Fruit fly (Drosophila melanogaster) whole organism, embryonic: ENCODE data around the gene SuUR.

Experiments
- Bgb ChIP-seq: fragments of 200-800 bp; sonication (Bioruptor generic); IDR thresholded peaks from 2 replicates; pipeline ENCODE4 v1.3.6; 2022; ENCODE audit warnings: missing biosample characterization, missing genetic modification characterization; ENCODE audit not compliant: partially characterized antibody
- CG10543 ChIP-seq: fragments of 200-800 bp; sonication (Bioruptor generic); optimal IDR thresholded peaks from 3 replicates; lab custom pipeline; 2017; ENCODE audit warnings: missing biosample characterization, mild to moderate bottlenecking, missing genetic modification characterization, moderate library complexity
- CG11093 ChIP-seq: fragments of 200-800 bp; sonication (Bioruptor generic); IDR thresholded peaks from 3 replicates; pipeline ENCODE4 v1.3.6; 2022; ENCODE audit warnings: missing biosample characterization, missing genetic modification characterization
- CG12219 ChIP-seq: fragments of 200-800 bp; sonication (Bioruptor generic); optimal IDR thresholded peaks from 3 replicates; lab custom pipeline; 2018; ENCODE audit warnings: missing biosample characterization, mild to moderate bottlenecking, missing genetic modification characterization
- CG1233 ChIP-seq: fragments of 200-800 bp; sonication (Bioruptor generic); optimal IDR thresholded peaks from 4 replicates; lab custom pipeline; 2018; ENCODE audit warnings: missing biosample characterization, mild to moderate bottlenecking, missing genetic modification characterization
- CG15514 ChIP-seq: fragments of 200-800 bp; sonication (Bioruptor generic); optimal IDR thresholded peaks from 3 replicates; lab custom pipeline; 2017; ENCODE audit warnings: missing biosample characterization, missing genetic modification characterization, mild to moderate bottlenecking, moderate library complexity, missing genetic modification reagents
- CG1602 ChIP-seq: fragments of 200-800 bp; sonication (Bioruptor generic); optimal IDR thresholded peaks from 3 replicates; lab custom pipeline; 2016; ENCODE audit warnings: missing biosample characterization, missing genetic modification characterization
- CG2678 ChIP-seq: fragments of 200-800 bp; sonication (Bioruptor generic); optimal IDR thresholded peaks from 3 replicates; lab custom pipeline; 2019; ENCODE audit warnings: missing biosample characterization, mild to moderate bottlenecking, missing genetic modification characterization, moderate library complexity
- CG3163 ChIP-seq: fragments of 200-800 bp; sonication (Bioruptor generic); optimal IDR thresholded peaks from 3 replicates; lab custom pipeline; 2016; ENCODE audit warnings: missing biosample characterization, missing genetic modification characterization
- CG34224 ChIP-seq: fragments of 200-800 bp; sonication (Bioruptor generic); IDR thresholded peaks from 3 replicates; pipeline ENCODE4 v1.3.6; 2022; ENCODE audit warnings: missing biosample characterization, missing genetic modification characterization; ENCODE audit not compliant: partially characterized antibody
- CG34422 ChIP-seq: fragments of 200-800 bp; sonication (Bioruptor generic); IDR thresholded peaks from 3 replicates; pipeline ENCODE4 v1.3.6; 2022; ENCODE audit warnings: missing biosample characterization, missing genetic modification characterization
- CG4617 ChIP-seq: fragments of 200-800 bp; sonication (Bioruptor generic); optimal IDR thresholded peaks from 3 replicates; lab custom pipeline; 2016; ENCODE audit warnings: missing biosample characterization, missing genetic modification characterization, borderline replicate concordance
- CG4854 ChIP-seq: fragments of 200-800 bp; sonication (Bioruptor generic); optimal IDR thresholded peaks from 2 replicates; lab custom pipeline; 2016; ENCODE audit warnings: missing biosample characterization, missing genetic modification characterization, inconsistent platforms
- CG7928 ChIP-seq: fragments of 200-800 bp; sonication (Bioruptor generic); optimal IDR thresholded peaks from 2 replicates; lab custom pipeline; 2017; ENCODE audit warnings: missing biosample characterization, mild to moderate bottlenecking, missing genetic modification characterization
- CG7963 ChIP-seq: fragments of 200-800 bp; sonication (Bioruptor generic); IDR thresholded peaks from 3 replicates; pipeline ENCODE4 v1.3.6; 2022; ENCODE audit warnings: missing biosample characterization, missing genetic modification characterization; ENCODE audit not compliant: partially characterized antibody
- CG9727 ChIP-seq: fragments of 200-800 bp; sonication (Bioruptor generic); optimal IDR thresholded peaks from 3 replicates; lab custom pipeline; 2017; ENCODE audit warnings: missing biosample characterization, mild to moderate bottlenecking, missing genetic modification characterization
- CoRest ChIP-seq: fragments of 200-800 bp; sonication (Bioruptor generic); optimal IDR thresholded peaks from 3 replicates; lab custom pipeline; 2018; ENCODE audit warnings: missing biosample characterization, mild to moderate bottlenecking, missing genetic modification characterization, moderate library complexity
- Dp ChIP-seq: fragments of 200-800 bp; sonication (Bioruptor generic); optimal IDR thresholded peaks from 2 replicates; lab custom pipeline; 2018; ENCODE audit warnings: missing biosample characterization, mild to moderate bottlenecking, missing genetic modification characterization, moderate library complexity
- E2f2 ChIP-seq: fragments of 200-800 bp; sonication (Bioruptor generic); IDR thresholded peaks from 2 replicates; pipeline ENCODE4 v1.3.6; 2022; ENCODE audit warnings: missing biosample characterization, missing genetic modification characterization
- HmgZ ChIP-seq: fragments of 200-800 bp; sonication (Bioruptor generic); optimal IDR thresholded peaks from 2 replicates; lab custom pipeline; 2018; ENCODE audit warnings: missing biosample characterization, mild to moderate bottlenecking, missing genetic modification characterization
- Hmx ChIP-seq: fragments of 200-800 bp; sonication (Bioruptor generic); optimal IDR thresholded peaks from 2 replicates; lab custom pipeline; 2016; ENCODE audit warnings: missing biosample characterization, missing genetic modification characterization
- MBD-R2 ChIP-seq: fragments of 200-800 bp; sonication (Bioruptor generic); IDR thresholded peaks from 2 replicates; pipeline ENCODE4 v1.3.6; 2022; ENCODE audit warnings: missing biosample characterization, missing genetic modification characterization
- MESR4 ChIP-seq: fragments of 200-800 bp; sonication (Bioruptor generic); optimal IDR thresholded peaks from 2 replicates; lab custom pipeline; 2018; ENCODE audit warnings: missing biosample characterization, mild to moderate bottlenecking, missing genetic modification characterization, moderate library complexity
- NC2α ChIP-seq: fragments of 200-800 bp; sonication (Bioruptor generic); optimal IDR thresholded peaks from 2 replicates; lab custom pipeline; 2016; ENCODE audit warnings: missing biosample characterization, missing genetic modification characterization
- Nf-YC ChIP-seq: fragments of 200-800 bp; optimal IDR thresholded peaks from 3 replicates; lab custom pipeline; 2019; ENCODE audit warnings: missing biosample characterization, mild to moderate bottlenecking, missing genetic modification characterization, moderate library complexity
- Pdp1 ChIP-seq, 2 experiments: fragments of 200-800 bp; sonication (Bioruptor generic); optimal IDR thresholded peaks; 3 replicates each; lab custom pipeline; 2016; ENCODE audit warnings: missing biosample characterization in 2 of 2, missing genetic modification characterization in 2 of 2, mild to moderate bottlenecking in 1 of 2, moderate library complexity in 1 of 2
- TFAM ChIP-seq: fragments of 200-800 bp; sonication (Bioruptor generic); optimal IDR thresholded peaks from 2 replicates; lab custom pipeline; 2017; ENCODE audit warnings: missing biosample characterization, missing genetic modification characterization, inconsistent platforms
- Xbp1 ChIP-seq: fragments of 200-800 bp; sonication (Bioruptor generic); optimal IDR thresholded peaks from 3 replicates; lab custom pipeline; 2016; ENCODE audit warnings: missing biosample characterization, mild to moderate bottlenecking, missing genetic modification characterization
- bcd ChIP-seq: fragments of 200-800 bp; sonication (Bioruptor generic); optimal IDR thresholded peaks from 2 replicates; lab custom pipeline; 2017; ENCODE audit warnings: missing biosample characterization, mild to moderate bottlenecking, missing genetic modification characterization
- crp ChIP-seq, 2 experiments: fragments of 200-800 bp; sonication (Bioruptor generic); optimal IDR thresholded peaks; 2 replicates in 1 of 2; 3 replicates in 1 of 2; lab custom pipeline; 2017; ENCODE audit warnings: missing biosample characterization in 2 of 2, missing genetic modification characterization in 2 of 2, mild to moderate bottlenecking in 1 of 2, moderate library complexity in 1 of 2
- dmrt11E ChIP-seq: fragments of 200-800 bp; sonication (Bioruptor generic); optimal IDR thresholded peaks from 3 replicates; lab custom pipeline; 2018; ENCODE audit warnings: missing biosample characterization, mild to moderate bottlenecking, missing genetic modification characterization, moderate library complexity
- eve ChIP-seq, 2 experiments: fragments of >200 bp; optimal IDR thresholded peaks; 2 replicates each; lab custom pipeline; 2017; ENCODE audit warnings: missing biosample characterization in 2 of 2, missing genetic modification characterization in 2 of 2
- gcm ChIP-seq: fragments of 200-800 bp; sonication (Bioruptor generic); optimal IDR thresholded peaks from 2 replicates; lab custom pipeline; 2019; ENCODE audit warnings: missing biosample characterization, mild to moderate bottlenecking, missing genetic modification characterization, moderate library complexity
- gt ChIP-seq: fragments of 200-800 bp; sonication (Bioruptor generic); IDR thresholded peaks from 2 replicates; pipeline ENCODE4 v1.3.6; 2022; ENCODE audit warnings: missing biosample characterization, missing genetic modification characterization
- hbn ChIP-seq: fragments of 200-800 bp; sonication (Bioruptor generic); IDR thresholded peaks from 2 replicates; pipeline ENCODE4 v1.3.6; 2022; ENCODE audit warnings: missing biosample characterization, missing genetic modification characterization; ENCODE audit not compliant: partially characterized antibody
- kni ChIP-seq: fragments of 200-800 bp; sonication (Bioruptor generic); optimal IDR thresholded peaks from 3 replicates; lab custom pipeline; 2017; ENCODE audit warnings: mild to moderate bottlenecking, missing biosample characterization, missing genetic modification reagents, missing genetic modification characterization
- lab ChIP-seq: fragments of 200-800 bp; sonication (Bioruptor generic); optimal IDR thresholded peaks from 3 replicates; lab custom pipeline; 2017; ENCODE audit warnings: missing biosample characterization, missing genetic modification characterization, mild to moderate bottlenecking, moderate library complexity, missing genetic modification reagents
- mam ChIP-seq: fragments of 200-800 bp; sonication (Bioruptor generic); optimal IDR thresholded peaks from 3 replicates; lab custom pipeline; 2016; ENCODE audit warnings: missing biosample characterization, missing genetic modification characterization
- mld ChIP-seq: fragments of 200-800 bp; sonication (Bioruptor generic); IDR thresholded peaks from 3 replicates; pipeline ENCODE4 v1.3.6; 2022; ENCODE audit warnings: missing biosample characterization, missing genetic modification characterization; ENCODE audit not compliant: partially characterized antibody
- odd ChIP-seq: fragments of 200-800 bp; sonication (Bioruptor generic); optimal IDR thresholded peaks from 2 replicates; lab custom pipeline; 2017; ENCODE audit warnings: missing biosample characterization, mild to moderate bottlenecking, missing genetic modification characterization
- org-1 ChIP-seq: fragments of 200-800 bp; sonication (Bioruptor generic); optimal IDR thresholded peaks from 2 replicates; lab custom pipeline; 2017; ENCODE audit warnings: missing biosample characterization, missing genetic modification characterization
- pzg ChIP-seq: fragments of 200-800 bp; sonication (Bioruptor generic); optimal IDR thresholded peaks from 3 replicates; lab custom pipeline; 2018; ENCODE audit warnings: missing biosample characterization, mild to moderate bottlenecking, missing genetic modification characterization, moderate library complexity
- ro ChIP-seq: fragments of 200-800 bp; sonication (Bioruptor generic); IDR thresholded peaks from 2 replicates; pipeline ENCODE4 v1.3.6; 2022; ENCODE audit warnings: missing biosample characterization, missing genetic modification characterization
- row ChIP-seq: fragments of 200-800 bp; sonication (Bioruptor generic); IDR thresholded peaks from 3 replicates; pipeline ENCODE4 v1.3.6; 2022; ENCODE audit warnings: missing biosample characterization, missing genetic modification characterization
- sisA ChIP-seq: fragments of 200-800 bp; sonication (Bioruptor generic); IDR thresholded peaks from 2 replicates; pipeline ENCODE4 v1.3.6; 2022; ENCODE audit warnings: missing biosample characterization, missing genetic modification characterization
- sug ChIP-seq: fragments of 200-800 bp; optimal IDR thresholded peaks from 2 replicates; lab custom pipeline; 2019; ENCODE audit warnings: missing biosample characterization, mild to moderate bottlenecking, missing genetic modification characterization, moderate library complexity
- tna ChIP-seq: fragments of 200-800 bp; sonication (Bioruptor generic); IDR thresholded peaks from 2 replicates; pipeline ENCODE4 v1.3.6; 2022; ENCODE audit warnings: missing biosample characterization, missing genetic modification characterization; ENCODE audit not compliant: partially characterized antibody
- trem ChIP-seq: fragments of 200-800 bp; optimal IDR thresholded peaks from 3 replicates; lab custom pipeline; 2019; ENCODE audit warnings: missing biosample characterization, mild to moderate bottlenecking, missing genetic modification characterization, moderate library complexity
- vnd ChIP-seq: fragments of 200-800 bp; sonication (Bioruptor generic); IDR thresholded peaks from 3 replicates; pipeline ENCODE4 v1.3.6; 2022; ENCODE audit warnings: missing biosample characterization, missing genetic modification characterization; ENCODE audit not compliant: partially characterized antibody

The SuUR gene

DNA sequence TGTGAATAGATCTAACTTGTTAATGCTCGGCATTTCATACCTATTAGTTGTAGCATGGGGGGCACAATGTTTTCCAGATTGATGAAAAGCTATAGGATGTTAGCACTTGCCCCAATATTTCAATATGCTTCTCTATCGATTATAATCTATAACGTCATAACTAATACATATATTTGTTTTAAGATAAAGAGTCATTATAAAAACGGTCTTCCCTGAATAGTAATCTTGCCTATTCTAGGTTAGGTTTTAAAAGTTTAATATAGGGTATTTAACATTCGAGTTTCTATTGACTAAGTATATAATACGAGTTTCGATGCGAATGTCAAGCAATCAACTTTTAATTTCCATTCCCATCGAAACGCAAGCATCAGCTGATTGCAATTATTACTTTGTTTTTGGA, 3.6 kb upstream of the SuUR start, which contains the start of the genes CG6321 and Blos2 (continued):
- peak; percentile 54 for TF ChIP-seq sisA (GFP tag; lab: Robert Waterston, UW)
- TF ChIP-seq CG7963 (GFP tag; lab: Robert Waterston, UW) = no peak
- peak in 1 of 2 experiments; percentile 83 for TF ChIP-seq eve (GFP tag; optimal IDR thresholded peaks at IDR 0.05; lab: Kevin White, UChicago)
- peak; percentile 68 for TF ChIP-seq trem (tag; lab: Kevin White, UChicago)
- no peak for TF ChIP-seq kni
- TF ChIP-seq CG10543 (GFP tag; lab: Kevin White, UChicago) = peak; percentile 54
- no peak for TF ChIP-seq Hmx (GFP tag; lab: Kevin White, UChicago)
- no peak for TF ChIP-seq CG3163
- no peak for TF ChIP-seq Bgb
- peak; percentile 63 for TF ChIP-seq org-1
- peak; percentile 79 for TF ChIP-seq sug (tag; lab: Kevin White, UChicago)
- peak; percentile 81 for TF ChIP-seq gcm
- TF ChIP-seq Nf-YC (tag; lab: Kevin White, UChicago) = peak; percentile 69
- no peak for TF ChIP-seq ro (GFP tag; lab: Robert Waterston, UW)
- peak; percentile 30 for TF ChIP-seq CG4854 (GFP tag; lab: Kevin White, UChicago)
- peak; percentile 85 for TF ChIP-seq CoRest
- no peak for TF ChIP-seq CG34224 (GFP tag; lab: Robert Waterston, UW)
- peak; percentile 64 for TF ChIP-seq CG9727 (GFP tag; lab: Kevin White, UChicago)
- no peak for TF ChIP-seq NC2α (GFP tag; lab: Kevin White, UChicago)
- no peak for TF ChIP-seq tna (GFP tag; lab: Robert Waterston, UW)
- no peak for TF ChIP-seq mld (GFP tag; lab: Robert Waterston, UW)
- TF ChIP-seq vnd (GFP tag; lab: Robert Waterston, UW) = no peak
- peak; percentile 23 for TF ChIP-seq mam (GFP tag; lab: Kevin White, UChicago)
- no peak for TF ChIP-seq TFAM (GFP tag; lab: Kevin White, UChicago)
- peak; percentile 75 for TF ChIP-seq dmrt11E (tag; lab: Kevin White, UChicago)
- TF ChIP-seq CG1602 (GFP tag; lab: Kevin White, UChicago) = peak; percentile 51

DNA sequence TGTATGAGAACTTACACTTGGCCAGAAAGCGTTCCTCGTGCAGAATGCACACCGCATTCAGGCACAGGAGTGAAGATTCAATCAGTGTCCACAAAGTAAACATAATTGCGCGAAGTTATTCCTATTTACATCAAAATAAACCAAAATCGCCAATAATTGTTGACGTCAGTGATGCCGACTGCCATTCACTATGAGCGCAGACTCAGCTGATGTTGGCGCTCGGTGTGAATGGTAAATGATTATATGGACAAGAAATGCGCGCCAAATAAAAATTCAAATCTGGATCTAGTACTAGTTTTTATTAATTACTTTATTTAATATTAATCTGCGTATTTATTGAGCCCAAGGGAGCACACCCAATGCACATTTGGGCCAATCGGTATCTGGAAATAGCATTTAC, 2.4 kb upstream of the SuUR start, which contains the start of gene CG32069:
Gene CG32069, minus strand, starts transcription at position 174 of the 400 bp plus-strand sequence.
- TF ChIP-seq row (peak; percentile 39; the same call in 1 of the 3 replicates), MESR4 (peak; percentile 54), gt (no peak), eve (GFP tag; optimal IDR thresholded peaks at IDR 0.05; lab: Kevin White, UChicago) (no peak), bcd (GFP tag; lab: Kevin White, UChicago) (no peak), CG1233 (no peak), E2f2 (GFP tag; lab: Robert Waterston, UW) (peak; percentile 88), odd (no peak), MBD-R2 (GFP tag; lab: Robert Waterston, UW) (peak; percentile 73), hbn (GFP tag; lab: Robert Waterston, UW) (0 out of 2 replicates have a peak, but pooled peaks have one; percentile 20), CG7928 (GFP tag; lab: Kevin White, UChicago) (no peak), Dp (GFP tag; lab: Kevin White, UChicago) (peak; percentile 84), crp (GFP tag; optimal IDR thresholded peaks at IDR 0.05; lab: Kevin White, UChicago) (peak in 1 of 2 experiments; percentile 86), pzg (peak; percentile 53), CG4617 (GFP tag; lab: Kevin White, UChicago) (peak; percentile 5), lab (no peak), Xbp1 (peak; percentile 16), CG2678 (no peak), CG15514 (peak; percentile 36), CG11093 (no peak), HmgZ (tag; lab: Kevin White, UChicago) (peak; percentile 0), CG12219 (GFP tag; lab: Kevin White, UChicago) (no peak), Pdp1 (GFP tag; optimal IDR thresholded peaks at IDR 0.05; lab: Kevin White, UChicago) (peak in 1 of 2 experiments; percentile 75), CG34422 (GFP tag; lab: Robert Waterston, UW) (no peak)
